Worm (Caenorhabditis elegans) whole organism, young adult: ENCODE measurements around the gene sms-5.

ENCODE experiments used
- dox-1 ChIP-seq: fragments of 200-800 bp; sonication (Bioruptor generic); IDR thresholded peaks from 2 replicates; pipeline ENCODE4 v1.3.6; 2022; ENCODE audit warnings: missing genetic modification reagents, missing genetic modification characterization, missing compliant biosample characterization
- madf-8 ChIP-seq: fragments of 200-800 bp; sonication (Bioruptor generic); conservative IDR thresholded peaks from 2 replicates; pipeline ENCODE4 v1.3.6; 2022; ENCODE audit warnings: missing genetic modification reagents, missing genetic modification characterization, missing compliant biosample characterization
- unc-62 ChIP-seq: fragments of 150-350 bp; optimal IDR thresholded peaks from 2 replicates; lab custom pipeline; 2014; ENCODE audit warnings: missing biosample characterization, missing genetic modification reagents, missing genetic modification characterization
- xnd-1 ChIP-seq: sonication (generic microtip); optimal IDR thresholded peaks from 2 replicates; lab custom pipeline; 2016; ENCODE audit warnings: missing genotype, missing genetic modification reagents, missing genetic modification characterization, missing compliant biosample characterization

DNA sequence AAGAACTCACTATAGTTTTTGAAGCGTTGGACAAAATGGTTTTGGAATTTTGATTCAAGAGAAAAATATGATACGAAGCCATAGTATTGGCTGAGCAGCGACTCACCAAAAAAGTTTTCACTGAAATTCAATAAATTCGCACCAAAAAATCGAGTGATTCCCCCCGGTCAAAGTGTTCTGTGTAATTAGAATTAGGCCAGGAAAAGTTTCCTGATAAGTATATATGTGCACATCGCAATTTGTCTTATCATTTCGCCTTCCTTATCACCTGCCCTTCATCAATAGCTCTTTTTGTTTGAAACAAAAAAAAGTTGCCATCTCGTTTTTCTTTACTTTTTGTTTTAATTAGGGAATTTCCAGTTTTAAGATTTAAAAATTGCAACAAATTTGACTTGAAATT, 26.5 kb downstream of the sms-5 start:
- TF ChIP-seq dox-1 (GFP tag; lab: Robert Waterston, UW) = no peak
- TF ChIP-seq xnd-1 (tag; lab: Kevin White, UChicago) = no peak
- TF ChIP-seq unc-62 = no peak
- no peak for TF ChIP-seq madf-8 (GFP tag; lab: Robert Waterston, UW)
